Fruit fly (Drosophila melanogaster): ENCODE measurements around the gene upd3.

upd3 gene

DNA sequence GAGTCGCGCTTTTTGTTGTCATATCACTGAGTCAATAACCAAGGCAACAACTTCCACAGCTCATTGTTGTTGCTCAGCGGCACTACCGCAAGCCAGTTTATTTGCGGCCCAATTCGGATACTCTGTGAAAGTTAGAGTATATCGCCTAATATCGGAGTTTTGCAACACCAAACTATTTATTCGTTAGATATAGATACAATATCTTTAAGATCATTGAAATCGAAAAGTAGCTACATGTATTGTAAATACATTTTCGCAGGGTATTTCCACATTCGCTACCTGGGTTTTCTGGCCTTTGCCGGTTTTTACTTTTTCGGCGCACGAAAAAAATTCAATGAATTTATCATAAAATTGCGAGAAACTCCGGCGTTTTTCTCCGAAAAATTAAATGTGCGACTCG lies 17.0 kb downstream of the upd3 start:
- TF ChIP-seq CG42726 (GFP tag; IDR thresholded peaks at IDR 0.05; ENCODE audit: partially characterized antibody), result no peak
- no peak for TF ChIP-seq Poxn (GFP tag; IDR thresholded peaks at IDR 0.05)
- TF ChIP-seq row (GFP tag; IDR thresholded peaks at IDR 0.05), result peak; percentile 87
- TF ChIP-seq CG10147 (GFP tag; optimal IDR thresholded peaks at IDR 0.05), result peak; percentile 63
- TF ChIP-seq CG4617 (GFP tag; optimal IDR thresholded peaks at IDR 0.05; ENCODE audit: borderline replicate concordance), result peak; percentile 4
- no peak for TF ChIP-seq Nf-YB (GFP tag; optimal IDR thresholded peaks at IDR 0.05)
- TF ChIP-seq pan (optimal IDR thresholded peaks at IDR 0.05), result no peak
- peak in 1 of 2 experiments; percentile 85 for TF ChIP-seq pan (GFP tag; optimal IDR thresholded peaks at IDR 0.05 in 1 of 2, IDR thresholded peaks at IDR 0.05 in 1 of 2)
- peak; percentile 64 for TF ChIP-seq CG1233 (GFP tag; optimal IDR thresholded peaks at IDR 0.05)
- TF ChIP-seq CG6683 (GFP tag; optimal IDR thresholded peaks at IDR 0.05), result no peak
- no peak for TF ChIP-seq CG12299 (tag; optimal IDR thresholded peaks at IDR 0.05)
- TF ChIP-seq CG7372 (GFP tag; IDR thresholded peaks at IDR 0.05), result peak; percentile 62
- TF ChIP-seq chinmo (GFP tag; IDR thresholded peaks at IDR 0.05; ENCODE audit: partially characterized antibody), result no peak
- TF ChIP-seq slp2 (GFP tag; optimal IDR thresholded peaks at IDR 0.05), result peak; percentile 54
- no peak for TF ChIP-seq prd (optimal IDR thresholded peaks at IDR 0.05)
- peak; percentile 88 for TF ChIP-seq prd (GFP tag; IDR thresholded peaks at IDR 0.05)
- no peak for TF ChIP-seq hb (GFP tag; IDR thresholded peaks at IDR 0.05; ENCODE audit: partially characterized antibody)
- TF ChIP-seq btn (GFP tag; optimal IDR thresholded peaks at IDR 0.05), result no peak
- no peak for TF ChIP-seq hth (optimal IDR thresholded peaks at IDR 0.05)
- TF ChIP-seq CG4404 (GFP tag; IDR thresholded peaks at IDR 0.05), result peak; percentile 43
- TF ChIP-seq CG2120 (GFP tag; optimal IDR thresholded peaks at IDR 0.05), result peak; percentile 83
- TF ChIP-seq YL-1 (GFP tag; optimal IDR thresholded peaks at IDR 0.05), result no peak
- no peak for TF ChIP-seq sc (optimal IDR thresholded peaks at IDR 0.05)
- no peak for TF ChIP-seq sc (GFP tag; optimal IDR thresholded peaks at IDR 0.05)
- peak; percentile 77 for TF ChIP-seq H15 (GFP tag; IDR thresholded peaks at IDR 0.05)
- peak; percentile 77 for TF ChIP-seq Mrtf (GFP tag; IDR thresholded peaks at IDR 0.05)
- no peak for TF ChIP-seq CG7271 (tag; optimal IDR thresholded peaks at IDR 0.05)
- peak; percentile 52 for TF ChIP-seq ind (GFP tag; optimal IDR thresholded peaks at IDR 0.05)
- peak; percentile 72 for TF ChIP-seq CG17328 (GFP tag; IDR thresholded peaks at IDR 0.05)
- peak; percentile 84 for TF ChIP-seq CG11456 (GFP tag; IDR thresholded peaks at IDR 0.05)
- TF ChIP-seq CG12071 (GFP tag; optimal IDR thresholded peaks at IDR 0.05), result peak; percentile 40
- TF ChIP-seq cg (GFP tag; optimal IDR thresholded peaks at IDR 0.05), result no peak
- TF ChIP-seq p53 (GFP tag; optimal IDR thresholded peaks at IDR 0.05), result no peak
- TF ChIP-seq C15 (GFP tag; IDR thresholded peaks at IDR 0.05), result 0 out of 3 replicates have a peak, but pooled peaks have one; percentile 47
- no peak for TF ChIP-seq crol (GFP tag; IDR thresholded peaks at IDR 0.05)
- TF ChIP-seq Oli (tag; optimal IDR thresholded peaks at IDR 0.05), result peak; percentile 77
- peak; percentile 53 for TF ChIP-seq Rx (GFP tag; IDR thresholded peaks at IDR 0.05)
- no peak for TF ChIP-seq HLHmδ (GFP tag; optimal IDR thresholded peaks at IDR 0.05)
- TF ChIP-seq dan (GFP tag; IDR thresholded peaks at IDR 0.05), result no peak
- TF ChIP-seq CG11504 (tag; optimal IDR thresholded peaks at IDR 0.05), result peak; percentile 83
- peak; percentile 61 for TF ChIP-seq CG18262 (tag; optimal IDR thresholded peaks at IDR 0.05)
- peak; percentile 61 for TF ChIP-seq HmgZ (tag; optimal IDR thresholded peaks at IDR 0.05)
- no peak for TF ChIP-seq mld (GFP tag; IDR thresholded peaks at IDR 0.05; ENCODE audit: partially characterized antibody)
- TF ChIP-seq MESR4 (GFP tag; optimal IDR thresholded peaks at IDR 0.05), result no peak
- peak; percentile 45 for TF ChIP-seq CHES-1-like (GFP tag; optimal IDR thresholded peaks at IDR 0.05)
- peak; percentile 18 for TF ChIP-seq nerfin-1 (tag; optimal IDR thresholded peaks at IDR 0.05)
- peak; percentile 80 for TF ChIP-seq CG11085 (GFP tag; IDR thresholded peaks at IDR 0.05)
- no peak for TF ChIP-seq insv (GFP tag; optimal IDR thresholded peaks at IDR 0.05)
- peak; percentile 37 for TF ChIP-seq CG12104 (GFP tag; optimal IDR thresholded peaks at IDR 0.05)
- peak; percentile 17 for TF ChIP-seq Ets97D (GFP tag; optimal IDR thresholded peaks at IDR 0.05)
- peak; percentile 53; the same call in 1 of the 2 replicates for TF ChIP-seq aop (GFP tag; IDR thresholded peaks at IDR 0.05)
- TF ChIP-seq cas (GFP tag; IDR thresholded peaks at IDR 0.05), result peak; percentile 64
